Worm (Caenorhabditis elegans): ENCODE data around the gene T24F1.7.
A peak's percentile ranks its signal among the peaks of the same experiment; 100 is the strongest.

Gene T24F1.7

ce11 chrII:11349892-11350291, 37.6 kb downstream of the T24F1.7 start, which contains the start of gene dph-5:
dph-5 (plus strand) TSS chrII:11350192.
- no peak for TF ChIP-seq ceh-18 (tag; optimal IDR thresholded peaks at IDR 0.05)
- no peak for TF ChIP-seq nhr-232 (tag; optimal IDR thresholded peaks at IDR 0.05)
- no peak for TF ChIP-seq ceh-9 (tag; optimal IDR thresholded peaks at IDR 0.05)
- no peak for TF ChIP-seq zip-5 (tag; optimal IDR thresholded peaks at IDR 0.05)
- TF ChIP-seq rnt-1 (tag; optimal IDR thresholded peaks at IDR 0.05) = no peak
- no peak for TF ChIP-seq che-1 (tag; optimal IDR thresholded peaks at IDR 0.05)

ce11 chrII:11351599-11351998, 39.3 kb downstream of the T24F1.7 start, which contains the start of gene clh-2:
clh-2 (plus strand) TSS chrII:11351899.
- TF ChIP-seq unc-42 (tag; optimal IDR thresholded peaks at IDR 0.05) (no peak), pag-3 (tag; optimal IDR thresholded peaks at IDR 0.05; ENCODE audit: borderline replicate concordance) (no peak), T23F11.4 (GFP tag; optimal IDR thresholded peaks at IDR 0.05) (no peak), lim-6 (tag; optimal IDR thresholded peaks at IDR 0.05) (no peak), nhr-232 (tag; optimal IDR thresholded peaks at IDR 0.05) (no peak), madf-2 (tag; optimal IDR thresholded peaks at IDR 0.05) (no peak), ets-4 (tag; optimal IDR thresholded peaks at IDR 0.05) (no peak), hlh-8 (tag; optimal IDR thresholded peaks at IDR 0.05) (no peak), C38D4.7 (GFP tag; optimal IDR thresholded peaks at IDR 0.05) (no peak), K09A11.1 (tag; optimal IDR thresholded peaks at IDR 0.05; ENCODE audit: insufficient read depth) (no peak), hlh-30 (tag; optimal IDR thresholded peaks at IDR 0.05; ENCODE audit: insufficient read depth) (no peak), unc-3 (GFP tag; conservative IDR thresholded peaks at IDR 0.05) (no peak), unc-3 (tag; optimal IDR thresholded peaks at IDR 0.05) (no peak), unc-55 (GFP tag; optimal IDR thresholded peaks at IDR 0.05) (no peak), ahr-1 (tag; optimal IDR thresholded peaks at IDR 0.05) (no peak), ceh-34 (tag; optimal IDR thresholded peaks at IDR 0.05) (no peak), gmeb-2 (tag; optimal IDR thresholded peaks at IDR 0.05) (no peak), ceh-6 (GFP tag; optimal IDR thresholded peaks at IDR 0.05) (no peak), fkh-6 (tag; optimal IDR thresholded peaks at IDR 0.05) (no peak), rnt-1 (tag; optimal IDR thresholded peaks at IDR 0.05) (no peak)

- TF ChIP-seq unc-42 (tag; optimal IDR thresholded peaks at IDR 0.05) = peak; percentile 76
- no peak for TF ChIP-seq tbx-7 (tag; optimal IDR thresholded peaks at IDR 0.05)
Observed at ce11 chrII:11353471-11353870, 41.1 kb downstream of the T24F1.7 start.

- TF ChIP-seq lim-6 (tag; optimal IDR thresholded peaks at IDR 0.05) = no peak
- no peak for TF ChIP-seq ahr-1 (tag; optimal IDR thresholded peaks at IDR 0.05)
- no peak for TF ChIP-seq unc-42 (tag; optimal IDR thresholded peaks at IDR 0.05)
- no peak for TF ChIP-seq unc-55 (GFP tag; optimal IDR thresholded peaks at IDR 0.05)
- no peak for TF ChIP-seq ceh-14 (tag; optimal IDR thresholded peaks at IDR 0.05)
- TF ChIP-seq ceh-22 (tag; optimal IDR thresholded peaks at IDR 0.05) = no peak
- TF ChIP-seq C08G9.2 (tag; optimal IDR thresholded peaks at IDR 0.05) = no peak
- no peak for TF ChIP-seq unc-3 (GFP tag; conservative IDR thresholded peaks at IDR 0.05)
- no peak for TF ChIP-seq unc-3 (tag; optimal IDR thresholded peaks at IDR 0.05)
- TF ChIP-seq ttx-3 (tag; optimal IDR thresholded peaks at IDR 0.05) = no peak
- TF ChIP-seq ceh-31 (tag; optimal IDR thresholded peaks at IDR 0.05) = no peak
- TF ChIP-seq pax-1 (tag; optimal IDR thresholded peaks at IDR 0.05) = no peak
- no peak for TF ChIP-seq Y22D7AL.16 (tag; optimal IDR thresholded peaks at IDR 0.05)
- TF ChIP-seq pag-3 (tag; optimal IDR thresholded peaks at IDR 0.05; ENCODE audit: borderline replicate concordance) = no peak
- TF ChIP-seq pros-1 (tag; optimal IDR thresholded peaks at IDR 0.05) = no peak
- no peak for TF ChIP-seq K09A11.1 (tag; optimal IDR thresholded peaks at IDR 0.05; ENCODE audit: insufficient read depth)
- TF ChIP-seq ceh-30 (tag; optimal IDR thresholded peaks at IDR 0.05) = no peak
- no peak for TF ChIP-seq pat-9 (tag; optimal IDR thresholded peaks at IDR 0.05)
- no peak for TF ChIP-seq rnt-1 (tag; optimal IDR thresholded peaks at IDR 0.05)
- TF ChIP-seq ceh-45 (GFP tag; IDR thresholded peaks at IDR 0.05) = no peak
- no peak for TF ChIP-seq pha-2 (tag; optimal IDR thresholded peaks at IDR 0.05)
Observed at ce11 chrII:11361751-11362150, 49.4 kb downstream of the T24F1.7 start.
